Worm (Caenorhabditis elegans) whole organism, L1 larva: Measurements from ENCODE around the gene Y97E10AR.1.

ENCODE experiments used
- C04F5.9 ChIP-seq: sonication (generic microtip); optimal IDR thresholded peaks from 2 replicates; lab custom pipeline; 2016; ENCODE audit warnings: missing genetic modification characterization, missing compliant biosample characterization
- C34B4.2 ChIP-seq: sonication (generic microtip); optimal IDR thresholded peaks from 2 replicates; lab custom pipeline; 2017; ENCODE audit warnings: mild to moderate bottlenecking, missing genetic modification characterization, missing compliant biosample characterization
- F16B12.6 ChIP-seq: fragments of 150-350 bp; optimal IDR thresholded peaks from 2 replicates; lab custom pipeline; 2014; ENCODE audit warnings: missing biosample characterization, missing genetic modification characterization
- Y116A8C.19 ChIP-seq: sonication (generic microtip); optimal IDR thresholded peaks from 2 replicates; lab custom pipeline; 2016; ENCODE audit warnings: missing compliant biosample characterization, missing genetic modification characterization, borderline replicate concordance
- aha-1 ChIP-seq: fragments of 150-350 bp; optimal IDR thresholded peaks from 2 replicates; lab custom pipeline; 2014; ENCODE audit warnings: missing biosample characterization, missing genetic modification characterization
- alr-1 ChIP-seq: fragments of 200-800 bp; sonication (Bioruptor generic); optimal IDR thresholded peaks from 2 replicates; lab custom pipeline; 2018; ENCODE audit warnings: borderline replicate concordance, mild to moderate bottlenecking, missing genetic modification characterization, missing compliant biosample characterization
- aly-2 ChIP-seq: fragments of 150-350 bp; optimal IDR thresholded peaks from 2 replicates; lab custom pipeline; 2014; ENCODE audit warnings: missing biosample characterization, missing genetic modification characterization
- ama-1 ChIP-seq: fragments of 150-350 bp; optimal IDR thresholded peaks from 2 replicates; lab custom pipeline; 2014
- ceh-82 ChIP-seq, 3 experiments: fragments of 150-350 bp in 1 of 3; sonication (generic microtip) in 2 of 3; optimal IDR thresholded peaks; 2 replicates each; lab custom pipeline; 2014 to 2017; ENCODE audit warnings: missing biosample characterization in 3 of 3, missing genetic modification characterization in 3 of 3
- ceh-88 ChIP-seq: fragments of 200-800 bp; sonication (Bioruptor generic); IDR thresholded peaks from 2 replicates; pipeline ENCODE4 v1.3.6; 2022; ENCODE audit warnings: missing genetic modification characterization, missing compliant biosample characterization
- ceh-90 ChIP-seq: sonication (generic microtip); optimal IDR thresholded peaks from 2 replicates; lab custom pipeline; 2016; ENCODE audit warnings: missing genetic modification characterization, missing compliant biosample characterization
- dpl-1 ChIP-seq, 3 experiments: fragments of 150-350 bp in 2 of 3; sonication (generic microtip) in 1 of 3; optimal IDR thresholded peaks; 2 replicates each; lab custom pipeline; 2014 to 2017; ENCODE audit warnings: missing biosample characterization in 3 of 3, missing genetic modification characterization in 3 of 3, missing genetic modification reagents in 3 of 3
- efl-1 ChIP-seq, 4 experiments: fragments of 150-350 bp; optimal IDR thresholded peaks in 3 of 4; peaks in 1 of 4; 1 replicate in 1 of 4; 2 replicates in 3 of 4; lab custom pipeline; 2014; ENCODE audit warnings: missing biosample characterization in 2 of 4, missing genetic modification characterization in 2 of 4, missing genetic modification reagents in 2 of 4
- efl-3 ChIP-seq: fragments of 200-800 bp; sonication (Bioruptor generic); optimal IDR thresholded peaks from 2 replicates; lab custom pipeline; 2018; ENCODE audit warnings: mild to moderate bottlenecking, missing genetic modification characterization, missing compliant biosample characterization
- egl-27 ChIP-seq, 2 experiments: fragments of 150-350 bp in 1 of 2; sonication (generic microtip); optimal IDR thresholded peaks; 3 replicates each; lab custom pipeline; 2017 to 2018; ENCODE audit warnings: missing biosample characterization in 2 of 2, missing genetic modification characterization in 2 of 2, missing genetic modification reagents in 2 of 2
- elt-2 ChIP-seq: sonication (generic microtip); optimal IDR thresholded peaks from 2 replicates; lab custom pipeline; 2016; ENCODE audit warnings: missing genetic modification characterization, mild to moderate bottlenecking, inconsistent platforms, missing compliant biosample characterization, missing genetic modification reagents
- elt-3 ChIP-seq, 6 experiments: fragments of 150-350 bp in 1 of 6; sonication (generic microtip); optimal IDR thresholded peaks; 2 replicates each; lab custom pipeline; 2017 to 2018; ENCODE audit warnings: missing biosample characterization in 6 of 6, missing genetic modification characterization in 6 of 6, inconsistent platforms in 1 of 6
- ets-5 ChIP-seq: fragments of 200-800 bp; sonication (Bioruptor generic); IDR thresholded peaks from 2 replicates; pipeline ENCODE4 v1.3.6; 2022; ENCODE audit warnings: missing genetic modification characterization, missing compliant biosample characterization
- fkh-4 ChIP-seq: sonication (generic microtip); optimal IDR thresholded peaks from 2 replicates; lab custom pipeline; 2016; ENCODE audit warnings: missing compliant biosample characterization, missing genetic modification characterization, borderline replicate concordance
- fkh-8 ChIP-seq: sonication (generic microtip); optimal IDR thresholded peaks from 2 replicates; lab custom pipeline; 2016; ENCODE audit warnings: mild to moderate bottlenecking, missing genetic modification characterization, missing compliant biosample characterization
- fos-1 ChIP-seq: fragments of 150-350 bp; optimal IDR thresholded peaks from 2 replicates; lab custom pipeline; 2014; ENCODE audit warnings: missing biosample characterization, missing genetic modification characterization
- hlh-17 ChIP-seq: fragments of 200-800 bp; sonication (Bioruptor generic); optimal IDR thresholded peaks from 2 replicates; lab custom pipeline; 2018; ENCODE audit warnings: missing genetic modification characterization, mild to moderate bottlenecking, missing compliant biosample characterization, moderate library complexity, borderline replicate concordance
- hlh-4 ChIP-seq: sonication (generic microtip); optimal IDR thresholded peaks from 2 replicates; lab custom pipeline; 2016; ENCODE audit warnings: mild to moderate bottlenecking, missing genetic modification characterization, missing compliant biosample characterization
- hpl-2 ChIP-seq: fragments of 150-350 bp; optimal IDR thresholded peaks from 2 replicates; lab custom pipeline; 2014; ENCODE audit warnings: missing biosample characterization, missing genetic modification reagents, missing genetic modification characterization
- irx-1 ChIP-seq: sonication (generic microtip); optimal IDR thresholded peaks from 2 replicates; lab custom pipeline; 2016; ENCODE audit warnings: missing genetic modification characterization, missing compliant biosample characterization
- isw-1 ChIP-seq: fragments of 200-800 bp; sonication (Bioruptor generic); IDR thresholded peaks from 2 replicates; pipeline ENCODE4 v1.3.6; 2022; ENCODE audit warnings: missing genetic modification characterization, missing compliant biosample characterization
- lin-14 ChIP-seq: fragments of 200-800 bp; sonication (Bioruptor generic); optimal IDR thresholded peaks from 2 replicates; lab custom pipeline; 2018; ENCODE audit warnings: mild to moderate bottlenecking, missing genetic modification characterization, moderate library complexity, missing compliant biosample characterization
- lin-15B ChIP-seq: fragments of 150-350 bp; sonication (generic microtip); optimal IDR thresholded peaks from 3 replicates; lab custom pipeline; 2014; ENCODE audit warnings: missing biosample characterization, missing genetic modification characterization
- lin-35 ChIP-seq, 2 experiments: fragments of 150-350 bp; optimal IDR thresholded peaks; 2 replicates each; lab custom pipeline; 2014; ENCODE audit warnings: missing biosample characterization in 2 of 2, missing genetic modification characterization in 2 of 2, missing genetic modification reagents in 2 of 2
- lsy-2 ChIP-seq, 2 experiments: fragments of 150-350 bp; optimal IDR thresholded peaks; 2 replicates each; lab custom pipeline; 2014; ENCODE audit warnings: missing biosample characterization in 2 of 2, missing genetic modification characterization in 2 of 2
- mdl-1 ChIP-seq, 2 experiments: fragments of 150-350 bp; optimal IDR thresholded peaks; 2 replicates each; lab custom pipeline; 2014 to 2017; ENCODE audit warnings: missing biosample characterization in 2 of 2, missing genetic modification characterization in 2 of 2, inconsistent platforms in 1 of 2
- mef-2 ChIP-seq: fragments of 150-350 bp; optimal IDR thresholded peaks from 2 replicates; lab custom pipeline; 2014; ENCODE audit warnings: missing biosample characterization, missing genetic modification characterization
- nhr-11 ChIP-seq: fragments of 150-350 bp; optimal IDR thresholded peaks from 2 replicates; lab custom pipeline; 2014; ENCODE audit warnings: missing biosample characterization, missing genetic modification characterization
- nhr-12 ChIP-seq: sonication (generic microtip); optimal IDR thresholded peaks from 2 replicates; lab custom pipeline; 2017; ENCODE audit warnings: missing biosample characterization, missing genetic modification characterization
- nhr-20 ChIP-seq: sonication (generic microtip); optimal IDR thresholded peaks from 2 replicates; lab custom pipeline; 2016; ENCODE audit warnings: mild to moderate bottlenecking, missing genetic modification characterization, missing compliant biosample characterization
- nhr-237 ChIP-seq: fragments of 150-350 bp; optimal IDR thresholded peaks from 2 replicates; lab custom pipeline; 2014; ENCODE audit warnings: missing biosample characterization, missing genetic modification characterization
- nhr-28 ChIP-seq: fragments of 150-350 bp; optimal IDR thresholded peaks from 2 replicates; lab custom pipeline; 2014; ENCODE audit warnings: missing biosample characterization, missing genetic modification characterization
- nhr-47 ChIP-seq: sonication (generic microtip); optimal IDR thresholded peaks from 2 replicates; lab custom pipeline; 2016; ENCODE audit warnings: mild to moderate bottlenecking, missing genetic modification characterization, moderate library complexity, missing compliant biosample characterization
- nhr-77 ChIP-seq: fragments of 150-350 bp; optimal IDR thresholded peaks from 2 replicates; lab custom pipeline; 2014; ENCODE audit warnings: missing biosample characterization, missing genetic modification characterization
- nhr-84 ChIP-seq: sonication (generic microtip); optimal IDR thresholded peaks from 2 replicates; lab custom pipeline; 2017; ENCODE audit warnings: missing biosample characterization, missing genetic modification characterization
- nhr-85 ChIP-seq: sonication (generic microtip); peaks from one replicate; lab custom pipeline; 2016; ENCODE audit warnings: missing genetic modification characterization, inconsistent platforms, missing compliant biosample characterization
- pag-3 ChIP-seq: sonication (generic microtip); optimal IDR thresholded peaks from 2 replicates; lab custom pipeline; 2017; ENCODE audit warnings: missing genetic modification characterization, mild to moderate bottlenecking, missing compliant biosample characterization, antibody characterized with exemption, borderline replicate concordance; ENCODE audit not compliant: insufficient read depth
- pqm-1 ChIP-seq: sonication (generic microtip); optimal IDR thresholded peaks from 3 replicates; lab custom pipeline; 2017; ENCODE audit warnings: missing biosample characterization, missing genetic modification characterization
- skn-1 ChIP-seq: fragments of 150-350 bp; optimal IDR thresholded peaks from 2 replicates; lab custom pipeline; 2014; ENCODE audit warnings: missing biosample characterization, missing genetic modification characterization
- snpc-4 ChIP-seq: fragments of 150-350 bp; optimal IDR thresholded peaks from 2 replicates; lab custom pipeline; 2014; ENCODE audit warnings: missing biosample characterization, missing genetic modification characterization
- snu-23 ChIP-seq: sonication (generic microtip); optimal IDR thresholded peaks from 2 replicates; lab custom pipeline; 2016; ENCODE audit warnings: missing genetic modification characterization, missing compliant biosample characterization
- sox-4 ChIP-seq: sonication (generic microtip); optimal IDR thresholded peaks from 2 replicates; lab custom pipeline; 2016; ENCODE audit warnings: missing genetic modification characterization, missing compliant biosample characterization
- swsn-7 ChIP-seq: sonication (generic microtip); optimal IDR thresholded peaks from 2 replicates; lab custom pipeline; 2016; ENCODE audit warnings: missing genetic modification characterization, missing compliant biosample characterization
- tbx-2 ChIP-seq: sonication (generic microtip); optimal IDR thresholded peaks from 2 replicates; lab custom pipeline; 2016; ENCODE audit warnings: missing genetic modification characterization, missing compliant biosample characterization
- unc-130 ChIP-seq: fragments of 150-350 bp; optimal IDR thresholded peaks from 2 replicates; lab custom pipeline; 2017; ENCODE audit warnings: missing biosample characterization, missing genetic modification characterization, inconsistent platforms
- unc-62 ChIP-seq: fragments of 150-350 bp; optimal IDR thresholded peaks from 2 replicates; lab custom pipeline; 2014; ENCODE audit warnings: missing biosample characterization, missing genetic modification reagents, missing genetic modification characterization
- unc-86 ChIP-seq: sonication (generic microtip); optimal IDR thresholded peaks from 2 replicates; lab custom pipeline; 2016; ENCODE audit warnings: missing genetic modification characterization, missing compliant biosample characterization
- vab-15 ChIP-seq: sonication (generic microtip); optimal IDR thresholded peaks from 2 replicates; lab custom pipeline; 2017; ENCODE audit warnings: missing genotype, mild to moderate bottlenecking, missing genetic modification characterization, missing compliant biosample characterization
- ztf-11 ChIP-seq, 2 experiments: sonication (generic microtip); optimal IDR thresholded peaks; 2 replicates each; lab custom pipeline; 2016 to 2017; ENCODE audit warnings: missing genetic modification characterization in 2 of 2, missing biosample characterization in 1 of 2, missing compliant biosample characterization in 1 of 2

Gene Y97E10AR.1

DNA sequence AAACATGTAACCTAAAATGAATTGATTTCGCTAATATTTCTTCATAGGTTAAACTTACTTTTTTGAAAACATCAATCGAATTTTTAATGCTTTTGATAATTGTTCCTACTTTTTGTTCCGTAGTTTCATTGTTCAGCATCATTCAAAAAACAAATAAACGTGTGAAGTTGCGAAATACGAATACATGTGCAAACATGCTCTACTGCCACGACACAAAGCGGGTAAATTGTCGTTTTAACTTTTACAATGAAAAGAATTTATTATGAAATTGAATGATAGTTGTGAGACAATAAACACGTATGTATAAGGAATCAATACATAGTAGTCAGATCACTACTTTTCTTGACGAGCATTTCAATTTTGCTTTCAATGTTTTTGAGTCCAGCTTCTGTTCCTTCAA, 46.1 kb upstream of the Y97E10AR.1 start, which contains the start of gene F26D11.12:
Gene F26D11.12 (minus strand): TSS at position 145 of the 400 bp plus-strand sequence.
- TF ChIP-seq hlh-17 (GFP tag; lab: Kevin White, UChicago) = no peak
- TF ChIP-seq nhr-12 = no peak
- no peak for TF ChIP-seq nhr-11 (tag; lab: Kevin White, UChicago)
- TF ChIP-seq irx-1 (tag; lab: Kevin White, UChicago) = no peak
- no peak for TF ChIP-seq lin-15B (tag; lab: Kevin White, UChicago)
- no peak for TF ChIP-seq swsn-7
- no peak for TF ChIP-seq vab-15
- no peak for TF ChIP-seq pqm-1 (tag; lab: Kevin White, UChicago)
- TF ChIP-seq Y116A8C.19 = no peak
- no peak for TF ChIP-seq aly-2 (tag; lab: Kevin White, UChicago)
- no peak for TF ChIP-seq fkh-8 (tag; lab: Kevin White, UChicago)
- TF ChIP-seq efl-1 (optimal IDR thresholded peaks at IDR 0.05; lab: Kevin White, UChicago) = peak; percentile 56 to 66
- TF ChIP-seq efl-1 (GFP tag; optimal IDR thresholded peaks at IDR 0.05 in 1 of 2; lab: Kevin White, UChicago) = peak; percentile 68 to 98
- no peak for TF ChIP-seq unc-62 (GFP tag; lab: Kevin White, UChicago)
- TF ChIP-seq tbx-2 (tag; lab: Kevin White, UChicago) = no peak
- TF ChIP-seq ceh-90 = no peak
- TF ChIP-seq sox-4 (tag; lab: Kevin White, UChicago) = no peak
- TF ChIP-seq lsy-2 (tag; optimal IDR thresholded peaks at IDR 0.05; lab: Kevin White, UChicago) = peak in 1 of 2 experiments; percentile 44
- no peak for TF ChIP-seq fos-1 (tag; lab: Kevin White, UChicago)
- no peak for TF ChIP-seq efl-3 (GFP tag; lab: Kevin White, UChicago)
- peak; percentile 62 for TF ChIP-seq skn-1 (tag; lab: Kevin White, UChicago)
- no peak for TF ChIP-seq ama-1 (lab: Kevin White, UChicago)
- no peak for TF ChIP-seq unc-130 (tag; lab: Kevin White, UChicago)
- TF ChIP-seq dpl-1 (GFP tag; optimal IDR thresholded peaks at IDR 0.05; lab: Kevin White, UChicago) = peak; percentile 44 to 73 (median 66)
- no peak for TF ChIP-seq elt-3 (tag; optimal IDR thresholded peaks at IDR 0.05; lab: Kevin White, UChicago)
- no peak for TF ChIP-seq nhr-77 (tag; lab: Kevin White, UChicago)
- TF ChIP-seq elt-2 (tag; lab: Kevin White, UChicago) = no peak
- no peak for TF ChIP-seq aha-1 (tag; lab: Kevin White, UChicago)
- no peak for TF ChIP-seq mdl-1 (tag; optimal IDR thresholded peaks at IDR 0.05; lab: Kevin White, UChicago)
- no peak for TF ChIP-seq mef-2 (tag; lab: Kevin White, UChicago)
- no peak for TF ChIP-seq alr-1 (tag; lab: Kevin White, UChicago)
- no peak for TF ChIP-seq nhr-84
- no peak for TF ChIP-seq ztf-11 (tag; optimal IDR thresholded peaks at IDR 0.05; lab: Kevin White, UChicago)
- TF ChIP-seq lin-35 (GFP tag; optimal IDR thresholded peaks at IDR 0.05; lab: Kevin White, UChicago) = peak; percentile 22 to 86
- no peak for TF ChIP-seq C04F5.9 (tag; lab: Kevin White, UChicago)
- TF ChIP-seq nhr-85 (tag; lab: Kevin White, UChicago) = no peak
- no peak for TF ChIP-seq F16B12.6 (tag; lab: Kevin White, UChicago)
- TF ChIP-seq fkh-4 = no peak
- no peak for TF ChIP-seq lin-14 (GFP tag; lab: Kevin White, UChicago)
- TF ChIP-seq nhr-47 (tag; lab: Kevin White, UChicago) = no peak
- TF ChIP-seq snu-23 (GFP tag; lab: Kevin White, UChicago) = no peak
- no peak for TF ChIP-seq pag-3 (tag; lab: Kevin White, UChicago)
- no peak for TF ChIP-seq isw-1 (GFP tag; lab: Robert Waterston, UW)
- TF ChIP-seq nhr-237 (tag; lab: Kevin White, UChicago) = no peak
- no peak for TF ChIP-seq snpc-4 (tag; lab: Kevin White, UChicago)
- no peak for TF ChIP-seq nhr-28 (tag; lab: Kevin White, UChicago)
- TF ChIP-seq egl-27 (tag; optimal IDR thresholded peaks at IDR 0.05; lab: Kevin White, UChicago) = no peak
- no peak for TF ChIP-seq unc-86 (tag; lab: Kevin White, UChicago)
- TF ChIP-seq C34B4.2 (tag; lab: Kevin White, UChicago) = no peak
- TF ChIP-seq ets-5 = no peak
- no peak for TF ChIP-seq ceh-88 (GFP tag; lab: Robert Waterston, UW)
- TF ChIP-seq hpl-2 (GFP tag; lab: Kevin White, UChicago) = no peak
- TF ChIP-seq ceh-82 (tag; optimal IDR thresholded peaks at IDR 0.05; lab: Kevin White, UChicago) = peak in 1 of 3 experiments; percentile 4
- TF ChIP-seq hlh-4 (tag; lab: Kevin White, UChicago) = no peak
- TF ChIP-seq nhr-20 (tag; lab: Kevin White, UChicago) = no peak
